Comparison of ENCODE assay signal across 1 fruit fly cellular context in the genomic region with DNA sequence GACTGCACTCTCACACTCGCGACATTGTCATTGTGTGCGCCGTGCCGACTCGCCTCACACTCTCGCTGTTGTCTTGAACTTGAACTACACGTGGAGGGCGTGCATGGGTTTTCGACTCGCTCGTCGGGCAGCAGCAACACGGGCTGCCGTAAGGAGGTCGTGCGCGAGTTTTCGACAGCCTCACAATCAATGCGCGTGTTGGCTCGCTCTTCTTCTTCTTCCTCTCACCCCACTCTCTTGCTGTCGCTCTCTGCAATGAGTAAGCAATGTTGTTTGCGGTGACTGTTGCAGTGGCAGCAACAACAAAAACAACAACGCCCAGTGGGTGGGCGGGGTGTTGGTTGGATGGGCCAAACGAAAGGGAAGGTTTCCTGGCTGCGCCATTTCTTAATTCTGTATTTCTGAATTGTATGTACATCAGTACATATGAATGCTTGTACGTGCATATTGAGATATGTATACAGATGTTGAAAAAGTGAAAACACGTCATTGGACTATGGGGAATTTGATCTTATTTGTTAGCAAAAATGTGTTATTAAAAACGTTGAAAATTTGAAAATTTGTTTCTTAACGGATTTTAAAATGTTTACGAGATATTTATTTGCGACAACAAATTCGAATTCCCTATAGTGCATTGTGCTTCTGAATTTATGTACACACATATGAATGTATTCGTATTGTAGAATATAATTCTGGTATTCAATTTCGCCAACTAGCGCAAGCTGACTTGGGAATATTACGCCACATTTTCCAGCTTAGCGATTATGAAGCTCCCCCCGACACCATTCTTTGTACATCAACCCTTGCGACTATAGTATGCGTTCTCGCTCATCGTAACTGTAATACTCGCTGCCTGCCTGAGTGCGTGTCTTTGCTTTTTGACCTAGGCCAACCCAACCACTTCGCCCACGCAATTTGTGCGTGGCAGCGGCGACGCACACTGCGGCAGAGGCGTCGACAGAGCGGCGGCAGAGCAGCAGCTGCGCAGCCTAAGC.
A peak's percentile ranks its signal among the peaks of the same experiment; 100 is the strongest.
TF ChIP-seq lines count a peak whose summit lies in the region.

No protein-coding gene starts in this region.

TF ChIP-seq in whole organism, embryonic, 481 proteins besides CTCF, POLR2A, EP300 and RAD21 (continued from another document and continues in another):
- no peak for TF ChIP-seq gcm2 (GFP tag; optimal IDR thresholded peaks at IDR 0.05; lab: Kevin White, UChicago)
- TF ChIP-seq CG31365 (tag; optimal IDR thresholded peaks at IDR 0.05; lab: Kevin White, UChicago) = no peak
- TF ChIP-seq CG9876 (GFP tag; optimal IDR thresholded peaks at IDR 0.05; lab: Kevin White, UChicago) = no peak
- TF ChIP-seq CG2889 (GFP tag; IDR thresholded peaks at IDR 0.05; lab: Robert Waterston, UW) = no peak
- TF ChIP-seq kah (GFP tag; optimal IDR thresholded peaks at IDR 0.05; lab: Kevin White, UChicago) = peak; percentile 47
- TF ChIP-seq nmo (GFP tag; optimal IDR thresholded peaks at IDR 0.05; lab: Kevin White, UChicago) = peak; percentile 12
- peak; percentile 58 for TF ChIP-seq MTF-1 (GFP tag; optimal IDR thresholded peaks at IDR 0.05; lab: Kevin White, UChicago; ENCODE audit: borderline replicate concordance)
- peak; percentile 46 for TF ChIP-seq CG3065 (GFP tag; optimal IDR thresholded peaks at IDR 0.05; lab: Kevin White, UChicago)
- TF ChIP-seq CG13894 (tag; optimal IDR thresholded peaks at IDR 0.05; lab: Kevin White, UChicago) = peak; percentile 86
- TF ChIP-seq CG18619 (GFP tag; optimal IDR thresholded peaks at IDR 0.05; lab: Kevin White, UChicago) = peak; percentile 62
- no peak for TF ChIP-seq CG12744 (GFP tag; optimal IDR thresholded peaks at IDR 0.05; lab: Kevin White, UChicago)
- TF ChIP-seq stwl (tag; optimal IDR thresholded peaks at IDR 0.05; lab: Kevin White, UChicago) = peak; percentile 92
- TF ChIP-seq caup (GFP tag; optimal IDR thresholded peaks at IDR 0.05; lab: Kevin White, UChicago; ENCODE audit: severe bottlenecking) = peak; percentile 35
- no peak for TF ChIP-seq cas (GFP tag; IDR thresholded peaks at IDR 0.05; lab: Robert Waterston, UW)
- no peak for TF ChIP-seq NK7.1 (GFP tag; optimal IDR thresholded peaks at IDR 0.05; lab: Kevin White, UChicago)
- TF ChIP-seq CG13287 (GFP tag; IDR thresholded peaks at IDR 0.05; lab: Robert Waterston, UW; ENCODE audit: partially characterized antibody) = peak; percentile 64; the same call in 1 of the 2 replicates
- no peak for TF ChIP-seq CG10366 (GFP tag; IDR thresholded peaks at IDR 0.05; lab: Robert Waterston, UW)
- no peak for TF ChIP-seq Poxn (GFP tag; IDR thresholded peaks at IDR 0.05; lab: Robert Waterston, UW)
- TF ChIP-seq Taf1 (GFP tag; IDR thresholded peaks at IDR 0.05; lab: Robert Waterston, UW) = no peak
- TF ChIP-seq zen (tag; optimal IDR thresholded peaks at IDR 0.05; lab: Kevin White, UChicago) = peak; percentile 67
- no peak for TF ChIP-seq CG9609 (GFP tag; optimal IDR thresholded peaks at IDR 0.05; lab: Kevin White, UChicago)
- TF ChIP-seq al (GFP tag; IDR thresholded peaks at IDR 0.05; lab: Robert Waterston, UW) = no peak
- peak; percentile 12 for TF ChIP-seq tap (tag; optimal IDR thresholded peaks at IDR 0.05; lab: Kevin White, UChicago)
- TF ChIP-seq az2 (GFP tag; optimal IDR thresholded peaks at IDR 0.05; lab: Kevin White, UChicago) = no peak
- no peak for TF ChIP-seq Abd-B (GFP tag; optimal IDR thresholded peaks at IDR 0.05; lab: Kevin White, UChicago)
- no peak for TF ChIP-seq CG11247 (GFP tag; IDR thresholded peaks at IDR 0.05; lab: Robert Waterston, UW)
- no peak for TF ChIP-seq Dip2 (GFP tag; IDR thresholded peaks at IDR 0.05; lab: Robert Waterston, UW)
- TF ChIP-seq sens-2 (GFP tag; IDR thresholded peaks at IDR 0.05; lab: Robert Waterston, UW) = no peak
- no peak for TF ChIP-seq CG4730 (GFP tag; IDR thresholded peaks at IDR 0.05; lab: Robert Waterston, UW)
- TF ChIP-seq Hey (tag; optimal IDR thresholded peaks at IDR 0.05; lab: Kevin White, UChicago) = peak; percentile 96
- TF ChIP-seq CG14965 (GFP tag; optimal IDR thresholded peaks at IDR 0.05; lab: Kevin White, UChicago; ENCODE audit: borderline replicate concordance) = no peak
- peak; percentile 90 for TF ChIP-seq onecut (GFP tag; IDR thresholded peaks at IDR 0.05; lab: Robert Waterston, UW)
- peak; percentile 72; the same call in 1 of the 3 replicates for TF ChIP-seq CG6175 (GFP tag; IDR thresholded peaks at IDR 0.05; lab: Robert Waterston, UW)
- no peak for TF ChIP-seq toy (GFP tag; IDR thresholded peaks at IDR 0.05; lab: Robert Waterston, UW)
- peak; percentile 87 for TF ChIP-seq sd (tag; optimal IDR thresholded peaks at IDR 0.05; lab: Kevin White, UChicago)
- peak; percentile 100 for TF ChIP-seq CG15479 (GFP tag; optimal IDR thresholded peaks at IDR 0.05; lab: Kevin White, UChicago)
- no peak for TF ChIP-seq Hr3 (GFP tag; optimal IDR thresholded peaks at IDR 0.05; lab: Kevin White, UChicago)
- TF ChIP-seq CG8765 (GFP tag; IDR thresholded peaks at IDR 0.05; lab: Robert Waterston, UW) = peak; percentile 80
- peak in 1 of 3 experiments; percentile 2 for TF ChIP-seq lola (GFP tag; optimal IDR thresholded peaks at IDR 0.05; lab: Kevin White, UChicago)
- TF ChIP-seq jumu (GFP tag; optimal IDR thresholded peaks at IDR 0.05; lab: Kevin White, UChicago) = no peak
- TF ChIP-seq CG1832 (GFP tag; optimal IDR thresholded peaks at IDR 0.05; lab: Kevin White, UChicago) = no peak
- peak; percentile 0 for TF ChIP-seq CoRest (tag; optimal IDR thresholded peaks at IDR 0.05; lab: Kevin White, UChicago)
- peak; percentile 98 for TF ChIP-seq cwo (GFP tag; optimal IDR thresholded peaks at IDR 0.05; lab: Kevin White, UChicago)
- peak; percentile 44; the same call in 1 of the 3 replicates for TF ChIP-seq HLH4C (GFP tag; IDR thresholded peaks at IDR 0.05; lab: Robert Waterston, UW; ENCODE audit: partially characterized antibody)
- no peak for TF ChIP-seq CG15269 (tag; optimal IDR thresholded peaks at IDR 0.05; lab: Kevin White, UChicago)
- no peak for TF ChIP-seq corto (GFP tag; optimal IDR thresholded peaks at IDR 0.05; lab: Kevin White, UChicago)
- TF ChIP-seq wor (GFP tag; IDR thresholded peaks at IDR 0.05; lab: Robert Waterston, UW) = no peak
- TF ChIP-seq crc (GFP tag; optimal IDR thresholded peaks at IDR 0.05; lab: Kevin White, UChicago) = no peak
- peak; percentile 65 for TF ChIP-seq CG5180 (GFP tag; optimal IDR thresholded peaks at IDR 0.05; lab: Kevin White, UChicago)
- TF ChIP-seq CG4360 (GFP tag; IDR thresholded peaks at IDR 0.05; lab: Robert Waterston, UW) = peak; percentile 93
- peak; percentile 58 for TF ChIP-seq ash1 (GFP tag; optimal IDR thresholded peaks at IDR 0.05; lab: Kevin White, UChicago)
- no peak for TF ChIP-seq eve (GFP tag; optimal IDR thresholded peaks at IDR 0.05; lab: Kevin White, UChicago)
- TF ChIP-seq CG8944 (GFP tag; optimal IDR thresholded peaks at IDR 0.05; lab: Kevin White, UChicago) = no peak
- no peak for TF ChIP-seq CG6272 (GFP tag; IDR thresholded peaks at IDR 0.05; lab: Robert Waterston, UW)
- TF ChIP-seq phol (tag; optimal IDR thresholded peaks at IDR 0.05; lab: Kevin White, UChicago) = no peak
- TF ChIP-seq GATAe (GFP tag; conservative IDR thresholded peaks at IDR 0.05; lab: Robert Waterston, UW) = peak; percentile 66; the same call in 1 of the 2 replicates
- TF ChIP-seq Optix (GFP tag; IDR thresholded peaks at IDR 0.05; lab: Robert Waterston, UW) = no peak
- TF ChIP-seq z (GFP tag; IDR thresholded peaks at IDR 0.05; lab: Robert Waterston, UW) = peak; percentile 91
- peak; percentile 14; the same call in 2 of the 3 replicates for TF ChIP-seq row (GFP tag; IDR thresholded peaks at IDR 0.05; lab: Robert Waterston, UW)
- no peak for TF ChIP-seq Lpt (GFP tag; optimal IDR thresholded peaks at IDR 0.05; lab: Kevin White, UChicago)
- TF ChIP-seq HLHmδ (GFP tag; optimal IDR thresholded peaks at IDR 0.05; lab: Kevin White, UChicago) = peak; percentile 69
- TF ChIP-seq CG8290 (GFP tag; optimal IDR thresholded peaks at IDR 0.05; lab: Kevin White, UChicago) = no peak
- peak in 1 of 2 experiments; percentile 73 for TF ChIP-seq CG8290 (tag; optimal IDR thresholded peaks at IDR 0.05; lab: Kevin White, UChicago)
- peak; percentile 51 for TF ChIP-seq Hand (GFP tag; optimal IDR thresholded peaks at IDR 0.05; lab: Kevin White, UChicago)
- peak; percentile 58 for TF ChIP-seq CG34376 (GFP tag; optimal IDR thresholded peaks at IDR 0.05; lab: Kevin White, UChicago)
- no peak for TF ChIP-seq D19A (tag; optimal IDR thresholded peaks at IDR 0.05; lab: Kevin White, UChicago)
- no peak for TF ChIP-seq CG31388 (GFP tag; optimal IDR thresholded peaks at IDR 0.05; lab: Kevin White, UChicago)
- TF ChIP-seq CG17361 (GFP tag; IDR thresholded peaks at IDR 0.05; lab: Robert Waterston, UW) = no peak
- peak in 1 of 2 experiments; percentile 82 for TF ChIP-seq Hr78 (GFP tag; optimal IDR thresholded peaks at IDR 0.05; lab: Kevin White, UChicago)
- TF ChIP-seq Vsx1 (GFP tag; optimal IDR thresholded peaks at IDR 0.05; lab: Kevin White, UChicago) = peak; percentile 25
- no peak for TF ChIP-seq ATbp (GFP tag; optimal IDR thresholded peaks at IDR 0.05; lab: Kevin White, UChicago)
- peak; percentile 100 for TF ChIP-seq CG42726 (GFP tag; IDR thresholded peaks at IDR 0.05; lab: Robert Waterston, UW; ENCODE audit: partially characterized antibody)
- TF ChIP-seq CG14014 (GFP tag; IDR thresholded peaks at IDR 0.05; lab: Robert Waterston, UW) = no peak
- TF ChIP-seq jigr1 (GFP tag; IDR thresholded peaks at IDR 0.05; lab: Robert Waterston, UW) = no peak
- TF ChIP-seq rib (GFP tag; IDR thresholded peaks at IDR 0.05; lab: Robert Waterston, UW) = peak; percentile 77
- TF ChIP-seq lmd (GFP tag; IDR thresholded peaks at IDR 0.05; lab: Robert Waterston, UW) = peak; percentile 25; the same call in 1 of the 2 replicates
- no peak for TF ChIP-seq CG9215 (GFP tag; IDR thresholded peaks at IDR 0.05; lab: Robert Waterston, UW)
- no peak for TF ChIP-seq CG16863 (GFP tag; optimal IDR thresholded peaks at IDR 0.05; lab: Kevin White, UChicago)
- TF ChIP-seq CG6689 (GFP tag; IDR thresholded peaks at IDR 0.05; lab: Robert Waterston, UW) = no peak
- TF ChIP-seq CG1529 (GFP tag; optimal IDR thresholded peaks at IDR 0.05; lab: Kevin White, UChicago) = no peak
- no peak for TF ChIP-seq Xbp1 (GFP tag; optimal IDR thresholded peaks at IDR 0.05; lab: Kevin White, UChicago)
- TF ChIP-seq CG4617 (GFP tag; optimal IDR thresholded peaks at IDR 0.05; lab: Kevin White, UChicago; ENCODE audit: borderline replicate concordance) = no peak
- peak; percentile 91 for TF ChIP-seq sens (GFP tag; lab: Kevin White, UChicago)
- TF ChIP-seq vvl (GFP tag; IDR thresholded peaks at IDR 0.05; lab: Robert Waterston, UW) = peak; percentile 61
- peak; percentile 18 for TF ChIP-seq CG13775 (GFP tag; optimal IDR thresholded peaks at IDR 0.05; lab: Kevin White, UChicago)
- no peak for TF ChIP-seq pzg (GFP tag; optimal IDR thresholded peaks at IDR 0.05; lab: Kevin White, UChicago)
- no peak for TF ChIP-seq CHES-1-like (GFP tag; optimal IDR thresholded peaks at IDR 0.05; lab: Kevin White, UChicago)
- no peak for TF ChIP-seq dan (GFP tag; IDR thresholded peaks at IDR 0.05; lab: Robert Waterston, UW)
- no peak for TF ChIP-seq YL-1 (GFP tag; optimal IDR thresholded peaks at IDR 0.05; lab: Kevin White, UChicago)
- TF ChIP-seq Hr39 (optimal IDR thresholded peaks at IDR 0.05; lab: Kevin White, UChicago) = no peak
- TF ChIP-seq CG10321 (GFP tag; IDR thresholded peaks at IDR 0.05; lab: Robert Waterston, UW) = no peak
- no peak for TF ChIP-seq MESR4 (GFP tag; optimal IDR thresholded peaks at IDR 0.05; lab: Kevin White, UChicago)
- TF ChIP-seq CG17802 (tag; optimal IDR thresholded peaks at IDR 0.05; lab: Kevin White, UChicago) = no peak
- no peak for TF ChIP-seq CG7372 (GFP tag; IDR thresholded peaks at IDR 0.05; lab: Robert Waterston, UW)
- TF ChIP-seq dmrt11E (tag; optimal IDR thresholded peaks at IDR 0.05; lab: Kevin White, UChicago) = no peak
- no peak for TF ChIP-seq cato (GFP tag; optimal IDR thresholded peaks at IDR 0.05; lab: Kevin White, UChicago; ENCODE audit: borderline replicate concordance)
- TF ChIP-seq gfzf (GFP tag; optimal IDR thresholded peaks at IDR 0.05; lab: Kevin White, UChicago) = no peak
- peak; percentile 62 for TF ChIP-seq CG8924 (tag; optimal IDR thresholded peaks at IDR 0.05; lab: Kevin White, UChicago)
- peak; percentile 47; the same call in 1 of the 2 replicates for TF ChIP-seq ato (GFP tag; IDR thresholded peaks at IDR 0.05; lab: Robert Waterston, UW; ENCODE audit: partially characterized antibody)
- TF ChIP-seq Rfx (GFP tag; IDR thresholded peaks at IDR 0.05; lab: Robert Waterston, UW) = no peak
- TF ChIP-seq TFAM (GFP tag; optimal IDR thresholded peaks at IDR 0.05; lab: Kevin White, UChicago) = no peak
- peak; percentile 19 for TF ChIP-seq Asciz (GFP tag; optimal IDR thresholded peaks at IDR 0.05; lab: Kevin White, UChicago)
- no peak for TF ChIP-seq tin (GFP tag; optimal IDR thresholded peaks at IDR 0.05; lab: Kevin White, UChicago)
- no peak for TF ChIP-seq Doc2 (GFP tag; IDR thresholded peaks at IDR 0.05; lab: Robert Waterston, UW)
- no peak for TF ChIP-seq CG14441 (GFP tag; IDR thresholded peaks at IDR 0.05; lab: Robert Waterston, UW)
- TF ChIP-seq salm (tag; optimal IDR thresholded peaks at IDR 0.05; lab: Kevin White, UChicago) = no peak
- TF ChIP-seq CG10267 (tag; optimal IDR thresholded peaks at IDR 0.05; lab: Kevin White, UChicago) = no peak
- TF ChIP-seq fd96Cb (tag; optimal IDR thresholded peaks at IDR 0.05; lab: Kevin White, UChicago) = no peak
- TF ChIP-seq Neu2 (GFP tag; optimal IDR thresholded peaks at IDR 0.05; lab: Kevin White, UChicago; ENCODE audit: borderline replicate concordance) = no peak
- TF ChIP-seq btn (GFP tag; optimal IDR thresholded peaks at IDR 0.05; lab: Kevin White, UChicago) = no peak
- TF ChIP-seq Hmx (GFP tag; optimal IDR thresholded peaks at IDR 0.05; lab: Kevin White, UChicago) = no peak
- peak in 1 of 2 experiments; percentile 1 for TF ChIP-seq crp (GFP tag; optimal IDR thresholded peaks at IDR 0.05; lab: Kevin White, UChicago)
- TF ChIP-seq CG11723 (GFP tag; optimal IDR thresholded peaks at IDR 0.05; lab: Kevin White, UChicago) = no peak
- no peak for TF ChIP-seq hb (GFP tag; IDR thresholded peaks at IDR 0.05; lab: Robert Waterston, UW; ENCODE audit: partially characterized antibody)
- TF ChIP-seq gem (tag; optimal IDR thresholded peaks at IDR 0.05; lab: Kevin White, UChicago) = peak; percentile 63
- no peak for TF ChIP-seq usp (GFP tag; optimal IDR thresholded peaks at IDR 0.05; lab: Kevin White, UChicago)
- peak; percentile 44 for TF ChIP-seq CG3163 (GFP tag; optimal IDR thresholded peaks at IDR 0.05; lab: Kevin White, UChicago)
- peak; percentile 61 for TF ChIP-seq CG3838 (GFP tag; optimal IDR thresholded peaks at IDR 0.05; lab: Kevin White, UChicago)
- TF ChIP-seq CkIIα-i1 (GFP tag; IDR thresholded peaks at IDR 0.05; lab: Robert Waterston, UW) = no peak
- TF ChIP-seq CG8359 (GFP tag; optimal IDR thresholded peaks at IDR 0.05; lab: Kevin White, UChicago; ENCODE audit: borderline replicate concordance) = peak; percentile 0
- peak; percentile 95 for TF ChIP-seq sr (GFP tag; IDR thresholded peaks at IDR 0.05; lab: Robert Waterston, UW)
